Fruit fly (Drosophila melanogaster) whole organism, prepupa: ENCODE data around the gene CG6621.

Experiments
- Blimp-1 ChIP-seq: fragments of 200-800 bp; sonication (Bioruptor generic); optimal IDR thresholded peaks from 3 replicates; lab custom pipeline; 2017; ENCODE audit warnings: missing biosample characterization, missing genetic modification characterization, mild to moderate bottlenecking, moderate library complexity, missing genetic modification reagents
- CG10631 ChIP-seq: fragments of 200-800 bp; sonication (Bioruptor generic); optimal IDR thresholded peaks from 2 replicates; lab custom pipeline; 2016; ENCODE audit warnings: missing biosample characterization, missing genetic modification characterization
- CG11294 ChIP-seq: fragments of 200-800 bp; sonication (Bioruptor generic); IDR thresholded peaks from 2 replicates; pipeline ENCODE4 v1.3.6; 2022; ENCODE audit warnings: missing biosample characterization, missing genetic modification characterization
- CG11762 ChIP-seq: fragments of 200-800 bp; sonication (Bioruptor generic); optimal IDR thresholded peaks from 3 replicates; lab custom pipeline; 2016; ENCODE audit warnings: missing biosample characterization, missing genetic modification characterization; ENCODE audit not compliant: insufficient read depth
- CG11902 ChIP-seq: fragments of 200-800 bp; sonication (Bioruptor generic); optimal IDR thresholded peaks from 3 replicates; lab custom pipeline; 2016; ENCODE audit warnings: missing biosample characterization, missing genetic modification characterization
- CG15336 ChIP-seq: fragments of 200-800 bp; sonication (Bioruptor generic); IDR thresholded peaks from 2 replicates; pipeline ENCODE4 v1.3.6; 2022; ENCODE audit warnings: missing biosample characterization, missing genetic modification characterization
- CG1621 ChIP-seq: fragments of 200-800 bp; sonication (Bioruptor generic); optimal IDR thresholded peaks from 3 replicates; lab custom pipeline; 2018; ENCODE audit warnings: missing biosample characterization, mild to moderate bottlenecking, missing genetic modification characterization
- CG16779 ChIP-seq: fragments of 200-800 bp; sonication (Bioruptor generic); optimal IDR thresholded peaks from 3 replicates; lab custom pipeline; 2017; ENCODE audit warnings: missing biosample characterization, mild to moderate bottlenecking, missing genetic modification characterization
- CG31627 ChIP-seq: fragments of 200-800 bp; sonication (Bioruptor generic); optimal IDR thresholded peaks from 3 replicates; lab custom pipeline; 2016; ENCODE audit warnings: missing biosample characterization, missing genetic modification characterization
- CG32006 ChIP-seq: fragments of 200-800 bp; sonication (Bioruptor generic); optimal IDR thresholded peaks from 3 replicates; lab custom pipeline; 2017; ENCODE audit warnings: missing biosample characterization, mild to moderate bottlenecking, missing genetic modification characterization
- CG4318 ChIP-seq: fragments of 200-800 bp; sonication (Bioruptor generic); optimal IDR thresholded peaks from 3 replicates; lab custom pipeline; 2017; ENCODE audit warnings: missing biosample characterization, mild to moderate bottlenecking, missing genetic modification characterization
- CG6163 ChIP-seq: fragments of 200-800 bp; sonication (Bioruptor generic); IDR thresholded peaks from 3 replicates; pipeline ENCODE4 v1.3.6; 2022; ENCODE audit warnings: missing biosample characterization, missing genetic modification characterization
- CG6276 ChIP-seq: fragments of 200-800 bp; sonication (Bioruptor generic); optimal IDR thresholded peaks from 2 replicates; lab custom pipeline; 2017; ENCODE audit warnings: missing biosample characterization, mild to moderate bottlenecking, missing genetic modification characterization
- CG8119 ChIP-seq: fragments of 200-800 bp; sonication (Bioruptor generic); IDR thresholded peaks from 3 replicates; pipeline ENCODE4 v1.3.6; 2022; ENCODE audit warnings: missing biosample characterization, missing genetic modification characterization
- CG8319 ChIP-seq: fragments of 200-800 bp; sonication (Bioruptor generic); optimal IDR thresholded peaks from 3 replicates; lab custom pipeline; 2016; ENCODE audit warnings: missing biosample characterization, missing genetic modification characterization
- CG8632 ChIP-seq: fragments of 200-800 bp; sonication (Bioruptor generic); optimal IDR thresholded peaks from 3 replicates; lab custom pipeline; 2016; ENCODE audit warnings: missing biosample characterization, missing genetic modification characterization
- CG9139 ChIP-seq: fragments of 200-800 bp; sonication (Bioruptor generic); optimal IDR thresholded peaks from 3 replicates; lab custom pipeline; 2017; ENCODE audit warnings: missing biosample characterization, mild to moderate bottlenecking, missing genetic modification characterization
- Eip75B ChIP-seq: fragments of 200-800 bp; sonication (Bioruptor generic); optimal IDR thresholded peaks from 3 replicates; lab custom pipeline; 2016; ENCODE audit warnings: missing biosample characterization, missing genetic modification characterization
- Eip78C ChIP-seq: fragments of 200-800 bp; sonication (Bioruptor generic); peaks from one replicate; lab custom pipeline; 2016; ENCODE audit warnings: missing biosample characterization, missing genetic modification characterization
- Ets21C ChIP-seq: fragments of 200-800 bp; sonication (Bioruptor generic); optimal IDR thresholded peaks from 3 replicates; lab custom pipeline; 2016; ENCODE audit warnings: missing biosample characterization, missing genetic modification characterization
- Gug ChIP-seq: fragments of 200-800 bp; sonication (Bioruptor generic); IDR thresholded peaks from 2 replicates; pipeline ENCODE4 v1.3.6; 2022; ENCODE audit warnings: missing biosample characterization, missing genetic modification characterization
- Hr38 ChIP-seq: sonication (Bioruptor generic); optimal IDR thresholded peaks from 2 replicates; lab custom pipeline; 2016; ENCODE audit warnings: missing biosample characterization, missing genetic modification characterization
- Hr39 ChIP-seq: fragments of 200-800 bp; sonication (Bioruptor generic); optimal IDR thresholded peaks from 2 replicates; lab custom pipeline; 2016; ENCODE audit warnings: missing biosample characterization, missing genetic modification characterization
- Hr4 ChIP-seq: fragments of 200-800 bp; sonication (Bioruptor generic); optimal IDR thresholded peaks from 3 replicates; lab custom pipeline; 2016; ENCODE audit warnings: missing biosample characterization, missing genetic modification characterization
- Met ChIP-seq: fragments of 200-800 bp; sonication (Bioruptor generic); optimal IDR thresholded peaks from 3 replicates; lab custom pipeline; 2016; ENCODE audit warnings: missing biosample characterization, missing genetic modification characterization
- Smox ChIP-seq: fragments of 200-800 bp; sonication (Bioruptor generic); optimal IDR thresholded peaks from 3 replicates; lab custom pipeline; 2016; ENCODE audit warnings: missing biosample characterization, missing genetic modification characterization
- Sox102F ChIP-seq: fragments of 200-800 bp; sonication (Bioruptor generic); optimal IDR thresholded peaks from 2 replicates; lab custom pipeline; 2016; ENCODE audit warnings: missing biosample characterization, mild to moderate bottlenecking, missing genetic modification characterization
- Sox14 ChIP-seq: fragments of 200-800 bp; sonication (Bioruptor generic); optimal IDR thresholded peaks from 3 replicates; lab custom pipeline; 2016; ENCODE audit warnings: missing biosample characterization, missing genetic modification characterization
- Sox15 ChIP-seq: fragments of 200-800 bp; sonication (Bioruptor generic); optimal IDR thresholded peaks from 3 replicates; lab custom pipeline; 2016; ENCODE audit warnings: missing biosample characterization, missing genetic modification characterization
- achi ChIP-seq: fragments of 200-800 bp; sonication (Bioruptor generic); optimal IDR thresholded peaks from 3 replicates; lab custom pipeline; 2016; ENCODE audit warnings: missing biosample characterization, missing genetic modification characterization
- dac ChIP-seq: fragments of 200-800 bp; sonication (Bioruptor generic); optimal IDR thresholded peaks from 2 replicates; lab custom pipeline; 2017; ENCODE audit warnings: missing biosample characterization, mild to moderate bottlenecking, missing genetic modification characterization
- eg ChIP-seq: fragments of 200-800 bp; sonication (Bioruptor generic); IDR thresholded peaks from 3 replicates; pipeline ENCODE4 v1.3.6; 2022; ENCODE audit warnings: missing biosample characterization, missing genetic modification characterization
- esn ChIP-seq: fragments of 200-800 bp; sonication (Bioruptor generic); optimal IDR thresholded peaks from 2 replicates; lab custom pipeline; 2016; ENCODE audit warnings: missing biosample characterization, mild to moderate bottlenecking, missing genetic modification characterization, moderate library complexity
- fd85E ChIP-seq: fragments of 200-800 bp; sonication (Bioruptor generic); optimal IDR thresholded peaks from 3 replicates; lab custom pipeline; 2016; ENCODE audit warnings: missing biosample characterization, missing genetic modification characterization
- fkh ChIP-seq: fragments of 200-800 bp; sonication (Bioruptor generic); optimal IDR thresholded peaks from 3 replicates; lab custom pipeline; 2017; ENCODE audit warnings: missing biosample characterization, mild to moderate bottlenecking, missing genetic modification characterization, moderate library complexity
- lz ChIP-seq: fragments of 200-800 bp; sonication (Bioruptor generic); optimal IDR thresholded peaks from 3 replicates; lab custom pipeline; 2016; ENCODE audit warnings: missing biosample characterization, missing genetic modification characterization
- pdm3 ChIP-seq: fragments of 200-800 bp; sonication (Bioruptor generic); optimal IDR thresholded peaks from 3 replicates; lab custom pipeline; 2016; ENCODE audit warnings: missing biosample characterization, missing genetic modification characterization
- spab ChIP-seq: fragments of 200-800 bp; sonication (Bioruptor generic); optimal IDR thresholded peaks from 2 replicates; lab custom pipeline; 2017; ENCODE audit warnings: missing biosample characterization, mild to moderate bottlenecking, missing genetic modification characterization, missing genetic modification reagents
- ss ChIP-seq, 2 experiments: fragments of 200-800 bp; sonication (Bioruptor generic); optimal IDR thresholded peaks; 2 replicates in 1 of 2; 3 replicates in 1 of 2; lab custom pipeline; 2017 to 2018; ENCODE audit warnings: mild to moderate bottlenecking in 2 of 2, missing biosample characterization in 2 of 2, missing genetic modification characterization in 2 of 2, moderate library complexity in 1 of 2
- svp ChIP-seq: fragments of 200-800 bp; sonication (Bioruptor generic); peaks from one replicate; lab custom pipeline; 2016; ENCODE audit warnings: missing biosample characterization, missing genetic modification characterization
- topi ChIP-seq: fragments of 200-800 bp; sonication (Bioruptor generic); optimal IDR thresholded peaks from 3 replicates; lab custom pipeline; 2016; ENCODE audit warnings: missing biosample characterization, missing genetic modification characterization
- vri ChIP-seq: fragments of 200-800 bp; sonication (Bioruptor generic); optimal IDR thresholded peaks from 3 replicates; lab custom pipeline; 2016; ENCODE audit warnings: missing biosample characterization, mild to moderate bottlenecking, missing genetic modification characterization

CG6621 gene

dm6 chr3R:10884678-10885421, 8.5 kb downstream of the CG6621 start, which contains the start of gene CG14696:
CG14696 (minus strand) TSS chr3R:10885001.
- TF ChIP-seq CG1621 (tag; lab: Kevin White, UChicago) (no peak), CG11294 (GFP tag; lab: Robert Waterston, UW) (no peak), Eip78C (GFP tag; lab: Kevin White, UChicago) (peak; percentile 1), Sox102F (GFP tag; lab: Kevin White, UChicago) (no peak), CG8319 (no peak), Hr39 (GFP tag; lab: Kevin White, UChicago) (no peak), CG6276 (no peak), fd85E (GFP tag; lab: Kevin White, UChicago) (no peak), svp (no peak), esn (GFP tag; lab: Kevin White, UChicago) (no peak), Sox14 (GFP tag; lab: Kevin White, UChicago) (peak; percentile 8), CG11762 (no peak), Gug (GFP tag; lab: Robert Waterston, UW) (no peak), Ets21C (GFP tag; lab: Kevin White, UChicago) (no peak), spab (no peak)
- TF ChIP-seq, all 60 proteins: peak for 2

dm6 chr3R:10884031-10884677, 9.2 kb downstream of the CG6621 start:
- TF ChIP-seq CG16779 (no peak), Eip78C (GFP tag; lab: Kevin White, UChicago) (peak; percentile 64), CG4318 (no peak), fkh (GFP tag; lab: Kevin White, UChicago) (no peak), Hr4 (GFP tag; lab: Kevin White, UChicago) (peak; percentile 15), Met (GFP tag; lab: Kevin White, UChicago) (no peak), CG11294 (GFP tag; lab: Robert Waterston, UW) (no peak), CG8319 (no peak), dac (GFP tag; lab: Kevin White, UChicago) (no peak), CG6276 (peak; percentile 22), Sox15 (GFP tag; lab: Kevin White, UChicago) (no peak), Gug (GFP tag; lab: Robert Waterston, UW) (0 out of 2 replicates have a peak, but pooled peaks have one; percentile 24), CG11902 (GFP tag; lab: Kevin White, UChicago) (no peak), CG6163 (peak; percentile 44; the same call in 1 of the 3 replicates), Hr38 (GFP tag; lab: Kevin White, UChicago) (no peak), CG8632 (GFP tag; lab: Kevin White, UChicago) (no peak), CG8119 (GFP tag; lab: Robert Waterston, UW) (peak; percentile 39; the same call in 2 of the 3 replicates), Ets21C (GFP tag; lab: Kevin White, UChicago) (no peak), CG10631 (GFP tag; lab: Kevin White, UChicago) (no peak), topi (GFP tag; lab: Kevin White, UChicago) (no peak), pdm3 (no peak), lz (GFP tag; lab: Kevin White, UChicago) (no peak), CG9139 (no peak), CG32006 (GFP tag; lab: Kevin White, UChicago) (no peak), CG15336 (GFP tag; lab: Robert Waterston, UW) (peak; percentile 38; the same call in 1 of the 2 replicates), Blimp-1 (GFP tag; lab: Kevin White, UChicago) (no peak), svp (peak; percentile 39), esn (GFP tag; lab: Kevin White, UChicago) (no peak), ss (GFP tag; optimal IDR thresholded peaks at IDR 0.05; lab: Kevin White, UChicago) (no peak), CG31627 (GFP tag; lab: Kevin White, UChicago) (no peak), Eip75B (GFP tag; lab: Kevin White, UChicago) (no peak), eg (GFP tag; lab: Robert Waterston, UW) (peak; percentile 79), vri (no peak), Hr39 (GFP tag; lab: Kevin White, UChicago) (no peak), achi (GFP tag; lab: Kevin White, UChicago) (no peak), Smox (GFP tag; lab: Kevin White, UChicago) (no peak)
